Fruit fly (Drosophila melanogaster): ENCODE data around the gene CG33687.

Gene CG33687

DNA sequence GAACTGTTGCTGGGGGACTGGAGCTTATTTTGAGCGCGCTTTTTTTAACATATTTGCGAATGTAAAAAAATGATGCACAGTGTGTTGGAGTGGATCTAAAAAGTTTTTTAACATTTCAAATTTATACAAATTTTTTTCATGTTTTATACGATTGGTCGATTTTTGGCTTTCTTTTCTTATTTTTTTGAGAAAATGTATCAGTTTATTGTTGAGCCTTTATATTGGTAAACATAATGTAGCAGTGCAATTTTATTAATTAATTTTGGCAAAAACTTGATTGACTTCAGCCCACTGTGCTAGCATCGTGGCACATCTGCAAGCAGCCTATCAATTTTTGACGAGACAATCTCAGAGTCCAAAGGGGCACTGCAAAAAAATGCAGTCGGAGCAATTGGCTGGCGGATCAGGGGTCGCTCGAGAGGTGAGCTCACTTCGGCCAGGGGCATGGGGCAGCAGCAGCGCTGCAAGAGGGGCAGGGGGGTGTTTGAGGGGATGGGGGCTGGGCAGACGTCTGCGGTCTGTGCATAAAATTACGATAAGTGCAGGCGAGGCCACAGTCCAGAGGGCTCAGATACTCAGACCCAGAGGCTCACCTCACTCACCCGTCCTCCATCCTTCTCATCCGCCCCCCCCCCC, 21.9 kb upstream of the CG33687 start:
- TF ChIP-seq fru (GFP tag; optimal IDR thresholded peaks at IDR 0.05) = peak; percentile 91
- TF ChIP-seq Dfd (GFP tag; optimal IDR thresholded peaks at IDR 0.05) = no peak
- TF ChIP-seq OdsH (GFP tag; optimal IDR thresholded peaks at IDR 0.05) = peak; percentile 87
- TF ChIP-seq dmrt93B (GFP tag; optimal IDR thresholded peaks at IDR 0.05) = peak; percentile 55
- TF ChIP-seq rgr (GFP tag; optimal IDR thresholded peaks at IDR 0.05) = peak; percentile 83
- peak; percentile 66 for TF ChIP-seq CrebA (GFP tag; optimal IDR thresholded peaks at IDR 0.05; ENCODE audit: borderline replicate concordance)
- peak in 1 of 2 experiments; percentile 18 for TF ChIP-seq dl (GFP tag; optimal IDR thresholded peaks at IDR 0.05; ENCODE audit: insufficient read depth in 1 of 2, partially characterized antibody in 2 of 2)
- no peak for TF ChIP-seq Vsx2 (GFP tag; optimal IDR thresholded peaks at IDR 0.05; ENCODE audit: partially characterized antibody)
- peak; percentile 40 for TF ChIP-seq Jra (GFP tag; optimal IDR thresholded peaks at IDR 0.05)
- TF ChIP-seq ey (GFP tag; optimal IDR thresholded peaks at IDR 0.05) = peak; percentile 87
- peak; percentile 80 for TF ChIP-seq HLH106 (tag; optimal IDR thresholded peaks at IDR 0.05)
- no peak for TF ChIP-seq dsf (GFP tag; optimal IDR thresholded peaks at IDR 0.05; ENCODE audit: borderline replicate concordance)
- TF ChIP-seq Hnf4 (GFP tag; optimal IDR thresholded peaks at IDR 0.05) = peak; percentile 73
- TF ChIP-seq psq (GFP tag; optimal IDR thresholded peaks at IDR 0.05) = peak; percentile 76
- peak; percentile 61 for TF ChIP-seq CG32264 (GFP tag; optimal IDR thresholded peaks at IDR 0.05)
- TF ChIP-seq usp (GFP tag; optimal IDR thresholded peaks at IDR 0.05) = no peak
- peak; percentile 87 for TF ChIP-seq h (GFP tag; optimal IDR thresholded peaks at IDR 0.05)
- peak; percentile 28 for TF ChIP-seq Rel (GFP tag; optimal IDR thresholded peaks at IDR 0.05)
- TF ChIP-seq Rel (tag; optimal IDR thresholded peaks at IDR 0.05) = peak; percentile 40
- TF ChIP-seq jim (GFP tag; optimal IDR thresholded peaks at IDR 0.05) = no peak
- TF ChIP-seq sage (GFP tag; optimal IDR thresholded peaks at IDR 0.05) = peak; percentile 85
- peak in 1 of 2 experiments; percentile 83 for TF ChIP-seq foxo (GFP tag; optimal IDR thresholded peaks at IDR 0.05)
- peak; percentile 84 for TF ChIP-seq br (GFP tag; optimal IDR thresholded peaks at IDR 0.05)
- TF ChIP-seq pan (optimal IDR thresholded peaks at IDR 0.05) = no peak
- TF ChIP-seq Mio (GFP tag; optimal IDR thresholded peaks at IDR 0.05) = no peak
- TF ChIP-seq brk (GFP tag; optimal IDR thresholded peaks at IDR 0.05) = peak; percentile 75
- TF ChIP-seq woc (GFP tag; optimal IDR thresholded peaks at IDR 0.05) = peak; percentile 92
- TF ChIP-seq CG9705 (GFP tag; optimal IDR thresholded peaks at IDR 0.05) = peak; percentile 34
- TF ChIP-seq Sp1 (GFP tag; optimal IDR thresholded peaks at IDR 0.05) = peak; percentile 85
- peak; percentile 44 for TF ChIP-seq tai (GFP tag; optimal IDR thresholded peaks at IDR 0.05)
- TF ChIP-seq Dif (GFP tag; optimal IDR thresholded peaks at IDR 0.05; ENCODE audit: partially characterized antibody) = no peak
- no peak for TF ChIP-seq Hr78 (GFP tag; optimal IDR thresholded peaks at IDR 0.05)
- peak; percentile 23 for TF ChIP-seq Hr83 (GFP tag; optimal IDR thresholded peaks at IDR 0.05; ENCODE audit: poor library complexity, severe bottlenecking)
- TF ChIP-seq sv (GFP tag; optimal IDR thresholded peaks at IDR 0.05) = no peak

DNA sequence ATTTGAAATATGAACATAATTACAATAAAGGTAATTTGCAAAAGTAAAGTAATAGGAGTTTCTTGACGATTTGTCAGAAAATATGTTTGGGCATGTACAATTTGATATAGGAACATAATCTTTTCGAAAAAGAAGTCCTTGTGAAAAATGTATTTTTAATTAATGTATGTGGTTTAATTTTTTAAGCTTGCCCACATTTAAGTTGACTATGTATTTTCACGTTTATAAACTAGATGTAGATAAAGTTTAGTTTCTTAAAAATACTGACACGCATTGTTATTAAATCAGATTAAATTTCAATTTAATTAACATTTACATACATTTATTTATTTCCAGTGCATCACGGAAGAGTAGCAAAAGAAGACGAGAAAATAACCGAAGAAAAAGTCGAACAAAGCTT, 21.2 kb upstream of the CG33687 start:
- TF ChIP-seq HLH106 (tag; optimal IDR thresholded peaks at IDR 0.05) (peak; percentile 64), Dfd (GFP tag; optimal IDR thresholded peaks at IDR 0.05) (no peak), Myc (optimal IDR thresholded peaks at IDR 0.05) (no peak), tai (GFP tag; optimal IDR thresholded peaks at IDR 0.05) (peak; percentile 58), sv (GFP tag; optimal IDR thresholded peaks at IDR 0.05) (no peak), usp (GFP tag; optimal IDR thresholded peaks at IDR 0.05) (no peak), fru (GFP tag; optimal IDR thresholded peaks at IDR 0.05) (peak; percentile 71), lola (GFP tag; optimal IDR thresholded peaks at IDR 0.05) (no peak), Dif (GFP tag; optimal IDR thresholded peaks at IDR 0.05; ENCODE audit: partially characterized antibody) (no peak), sage (GFP tag; optimal IDR thresholded peaks at IDR 0.05) (no peak), dl (GFP tag; optimal IDR thresholded peaks at IDR 0.05; ENCODE audit: insufficient read depth in 1 of 2, partially characterized antibody in 2 of 2) (no peak), CrebA (GFP tag; optimal IDR thresholded peaks at IDR 0.05; ENCODE audit: borderline replicate concordance) (no peak), psq (GFP tag; optimal IDR thresholded peaks at IDR 0.05) (peak; percentile 41), Jra (GFP tag; optimal IDR thresholded peaks at IDR 0.05) (peak; percentile 28), N (GFP tag; optimal IDR thresholded peaks at IDR 0.05) (no peak), dsf (GFP tag; optimal IDR thresholded peaks at IDR 0.05; ENCODE audit: borderline replicate concordance) (no peak), Hr78 (GFP tag; optimal IDR thresholded peaks at IDR 0.05) (no peak), Sp1 (GFP tag; optimal IDR thresholded peaks at IDR 0.05) (peak; percentile 82), CG32264 (GFP tag; optimal IDR thresholded peaks at IDR 0.05) (no peak), Vsx2 (GFP tag; optimal IDR thresholded peaks at IDR 0.05; ENCODE audit: partially characterized antibody) (no peak), woc (GFP tag; optimal IDR thresholded peaks at IDR 0.05) (peak; percentile 4), Hnf4 (GFP tag; optimal IDR thresholded peaks at IDR 0.05) (peak; percentile 18), pan (optimal IDR thresholded peaks at IDR 0.05) (no peak), rgr (GFP tag; optimal IDR thresholded peaks at IDR 0.05) (peak; percentile 59), Hr83 (GFP tag; optimal IDR thresholded peaks at IDR 0.05; ENCODE audit: poor library complexity, severe bottlenecking) (no peak), ey (GFP tag; optimal IDR thresholded peaks at IDR 0.05) (peak; percentile 50), Abd-B (GFP tag; optimal IDR thresholded peaks at IDR 0.05) (no peak), Mio (GFP tag; optimal IDR thresholded peaks at IDR 0.05) (no peak), OdsH (GFP tag; optimal IDR thresholded peaks at IDR 0.05) (peak; percentile 29), jim (GFP tag; optimal IDR thresholded peaks at IDR 0.05) (no peak), GATAd (GFP tag; optimal IDR thresholded peaks at IDR 0.05) (no peak), h (GFP tag; optimal IDR thresholded peaks at IDR 0.05) (peak; percentile 64), CG9705 (GFP tag; optimal IDR thresholded peaks at IDR 0.05) (no peak), br (GFP tag; optimal IDR thresholded peaks at IDR 0.05) (peak; percentile 61), Rel (GFP tag; optimal IDR thresholded peaks at IDR 0.05) (no peak), Rel (tag; optimal IDR thresholded peaks at IDR 0.05) (no peak), dmrt93B (GFP tag; optimal IDR thresholded peaks at IDR 0.05) (peak; percentile 29), foxo (GFP tag; optimal IDR thresholded peaks at IDR 0.05) (peak in 1 of 2 experiments; percentile 57), brk (GFP tag; optimal IDR thresholded peaks at IDR 0.05) (peak; percentile 67)
